Worm (Caenorhabditis elegans): ENCODE results near the gene T08D10.3.
A peak's percentile ranks its signal among the peaks of the same experiment; 100 is the strongest.

The T08D10.3 gene

ce11 chrX:11982065-11982464, 26.8 kb downstream of the T08D10.3 start, which contains the start of gene nhr-167:
nhr-167 (minus strand) TSS chrX:11982085.
- TF ChIP-seq lin-13 (GFP tag; optimal IDR thresholded peaks at IDR 0.05) (no peak), ztf-11 (tag; optimal IDR thresholded peaks at IDR 0.05) (no peak), efl-1 (optimal IDR thresholded peaks at IDR 0.05) (no peak), efl-1 (GFP tag; optimal IDR thresholded peaks at IDR 0.05 in 1 of 2) (peak in 1 of 2 experiments; percentile 77), unc-98 (GFP tag; IDR thresholded peaks at IDR 0.05) (no peak), alr-1 (tag; optimal IDR thresholded peaks at IDR 0.05; ENCODE audit: borderline replicate concordance) (no peak), tlp-1 (tag; optimal IDR thresholded peaks at IDR 0.05) (no peak), dsc-1 (tag; optimal IDR thresholded peaks at IDR 0.05) (peak; percentile 76), skn-1 (tag; optimal IDR thresholded peaks at IDR 0.05) (no peak), pax-3 (tag; optimal IDR thresholded peaks at IDR 0.05) (peak; percentile 8), swsn-7 (tag; optimal IDR thresholded peaks at IDR 0.05) (peak; percentile 0), sox-4 (tag; optimal IDR thresholded peaks at IDR 0.05) (peak; percentile 15), fkh-8 (tag; optimal IDR thresholded peaks at IDR 0.05) (peak; percentile 81)

- TF ChIP-seq ama-1 (optimal IDR thresholded peaks at IDR 0.05) (no peak), nhr-12 (tag; optimal IDR thresholded peaks at IDR 0.05) (no peak), mdl-1 (tag; optimal IDR thresholded peaks at IDR 0.05) (no peak), nhr-76 (tag; optimal IDR thresholded peaks at IDR 0.05) (no peak), xbp-1 (tag; optimal IDR thresholded peaks at IDR 0.05) (no peak), mep-1 (tag; optimal IDR thresholded peaks at IDR 0.05) (no peak), efl-3 (GFP tag; optimal IDR thresholded peaks at IDR 0.05) (no peak), lin-15B (tag; optimal IDR thresholded peaks at IDR 0.05) (no peak), pqm-1 (tag; optimal IDR thresholded peaks at IDR 0.05) (no peak), hlh-17 (GFP tag; optimal IDR thresholded peaks at IDR 0.05; ENCODE audit: borderline replicate concordance) (no peak), nhr-47 (tag; optimal IDR thresholded peaks at IDR 0.05) (no peak), nhr-71 (tag; optimal IDR thresholded peaks at IDR 0.05) (no peak), nhr-77 (tag; optimal IDR thresholded peaks at IDR 0.05) (no peak), snu-23 (GFP tag; optimal IDR thresholded peaks at IDR 0.05) (no peak), jun-1 (tag; optimal IDR thresholded peaks at IDR 0.05) (no peak), nhr-90 (tag; optimal IDR thresholded peaks at IDR 0.05; ENCODE audit: poor library complexity) (no peak), unc-30 (tag; optimal IDR thresholded peaks at IDR 0.05) (no peak), pax-3 (tag; optimal IDR thresholded peaks at IDR 0.05) (no peak), unc-130 (tag; optimal IDR thresholded peaks at IDR 0.05) (no peak)
These were observed 28.4 kb downstream of the T08D10.3 start, which contains the start of gene C49F5.3 for ce11 chrX:11983576-11984061. C49F5.3 (minus strand) TSS chrX:11983626.

ce11 chrX:11985887-11986286, 30.7 kb downstream of the T08D10.3 start, which contains the start of gene C49F5.5:
C49F5.5 (plus strand) TSS chrX:11986187.
- TF ChIP-seq alr-1 (tag; optimal IDR thresholded peaks at IDR 0.05; ENCODE audit: borderline replicate concordance) (no peak), ceh-82 (tag; optimal IDR thresholded peaks at IDR 0.05) (no peak)

ce11 chrX:11987900-11988364, 32.7 kb downstream of the T08D10.3 start, which contains the start of gene C49F5.6:
C49F5.6 (plus strand) TSS chrX:11988314.
- TF ChIP-seq dpl-1 (GFP tag; optimal IDR thresholded peaks at IDR 0.05) (peak in 1 of 3 experiments; percentile 41), ama-1 (optimal IDR thresholded peaks at IDR 0.05) (no peak), rnt-1 (tag; optimal IDR thresholded peaks at IDR 0.05) (peak; percentile 15), dsc-1 (tag; optimal IDR thresholded peaks at IDR 0.05) (peak; percentile 47), nhr-90 (tag; optimal IDR thresholded peaks at IDR 0.05; ENCODE audit: poor library complexity) (no peak), lin-15B (tag; optimal IDR thresholded peaks at IDR 0.05) (no peak), efl-1 (optimal IDR thresholded peaks at IDR 0.05) (peak; percentile 37 to 56), efl-1 (GFP tag; optimal IDR thresholded peaks at IDR 0.05 in 1 of 2) (peak; percentile 28 to 33)

ce11 chrX:11992246-11992645, 37.0 kb downstream of the T08D10.3 start:
- TF ChIP-seq ceh-63 (GFP tag; optimal IDR thresholded peaks at IDR 0.05) (no peak), ztf-11 (tag; optimal IDR thresholded peaks at IDR 0.05) (no peak), hlh-17 (GFP tag; optimal IDR thresholded peaks at IDR 0.05; ENCODE audit: borderline replicate concordance) (no peak), ceh-8 (GFP tag; optimal IDR thresholded peaks at IDR 0.05) (no peak), egl-13 (tag; optimal IDR thresholded peaks at IDR 0.05) (no peak), unc-130 (tag; optimal IDR thresholded peaks at IDR 0.05) (no peak), C34B4.2 (tag; optimal IDR thresholded peaks at IDR 0.05) (no peak), mdl-1 (tag; optimal IDR thresholded peaks at IDR 0.05) (no peak), alr-1 (tag; optimal IDR thresholded peaks at IDR 0.05; ENCODE audit: borderline replicate concordance) (no peak), ztf-4 (tag; optimal IDR thresholded peaks at IDR 0.05) (no peak), tlp-1 (tag; optimal IDR thresholded peaks at IDR 0.05) (no peak), Y116A8C.19 (tag; optimal IDR thresholded peaks at IDR 0.05; ENCODE audit: borderline replicate concordance) (no peak)
